Worm (Caenorhabditis elegans) whole organism, L2 larva: Measurements from ENCODE around the gene emc-3.
A peak's percentile ranks its signal among the peaks of the same experiment; 100 is the strongest.

Experiments used
- C34F6.9 ChIP-seq: fragments of 150-350 bp; optimal IDR thresholded peaks from 2 replicates; lab custom pipeline; 2014; ENCODE audit warnings: missing biosample characterization, missing genetic modification characterization
- F13H6.1 ChIP-seq: sonication (generic microtip); optimal IDR thresholded peaks from 2 replicates; lab custom pipeline; 2016; ENCODE audit warnings: missing genetic modification characterization, missing compliant biosample characterization
- ama-1 ChIP-seq: fragments of 150-350 bp; optimal IDR thresholded peaks from 2 replicates; lab custom pipeline; 2018; ENCODE audit warnings: inconsistent platforms
- ceh-16 ChIP-seq: fragments of 150-350 bp; optimal IDR thresholded peaks from 2 replicates; lab custom pipeline; 2014; ENCODE audit warnings: missing biosample characterization, missing genetic modification characterization
- ceh-82 ChIP-seq: fragments of 150-350 bp; optimal IDR thresholded peaks from 2 replicates; lab custom pipeline; 2014; ENCODE audit warnings: missing biosample characterization, missing genetic modification characterization
- dmd-4 ChIP-seq: sonication (generic microtip); optimal IDR thresholded peaks from 2 replicates; lab custom pipeline; 2017; ENCODE audit warnings: missing biosample characterization, missing genetic modification characterization
- elt-1 ChIP-seq: fragments of 150-350 bp; optimal IDR thresholded peaks from 2 replicates; lab custom pipeline; 2014; ENCODE audit warnings: missing biosample characterization, missing genetic modification characterization
- fos-1 ChIP-seq: fragments of 150-350 bp; optimal IDR thresholded peaks from 2 replicates; lab custom pipeline; 2014; ENCODE audit warnings: missing biosample characterization, missing genetic modification characterization
- gmeb-1 ChIP-seq: fragments of 150-350 bp; optimal IDR thresholded peaks from 2 replicates; lab custom pipeline; 2014; ENCODE audit warnings: missing biosample characterization, missing genetic modification characterization
- lin-11 ChIP-seq: fragments of 150-350 bp; sonication (generic microtip); optimal IDR thresholded peaks from 2 replicates; lab custom pipeline; 2014; ENCODE audit warnings: missing biosample characterization, missing genetic modification characterization, inconsistent platforms, mixed read lengths
- lsy-2 ChIP-seq, 2 experiments: fragments of 150-350 bp in 1 of 2; sonication (generic microtip) in 1 of 2; optimal IDR thresholded peaks; 2 replicates each; lab custom pipeline; 2014 to 2017; ENCODE audit warnings: missing biosample characterization in 2 of 2, missing genetic modification characterization in 2 of 2
- mab-5 ChIP-seq: fragments of 150-350 bp; optimal IDR thresholded peaks from 2 replicates; lab custom pipeline; 2014; ENCODE audit warnings: missing biosample characterization, missing genetic modification characterization
- mbf-1 ChIP-seq: sonication (generic microtip); optimal IDR thresholded peaks from 2 replicates; lab custom pipeline; 2017; ENCODE audit warnings: missing biosample characterization, missing genetic modification characterization
- mdl-1 ChIP-seq, 2 experiments: fragments of 150-350 bp in 1 of 2; sonication (generic microtip) in 1 of 2; optimal IDR thresholded peaks; 2 replicates each; lab custom pipeline; 2017; ENCODE audit warnings: missing biosample characterization in 2 of 2, missing genetic modification characterization in 2 of 2
- nhr-11 ChIP-seq: fragments of 150-350 bp; optimal IDR thresholded peaks from 2 replicates; lab custom pipeline; 2014; ENCODE audit warnings: missing biosample characterization, missing genetic modification characterization
- nhr-129 ChIP-seq: fragments of 150-350 bp; optimal IDR thresholded peaks from 2 replicates; lab custom pipeline; 2014; ENCODE audit warnings: missing biosample characterization, missing genetic modification characterization
- nhr-21 ChIP-seq: fragments of 150-350 bp; optimal IDR thresholded peaks from 2 replicates; lab custom pipeline; 2014; ENCODE audit warnings: missing biosample characterization, missing genetic modification characterization
- nhr-23 ChIP-seq: fragments of 150-350 bp; optimal IDR thresholded peaks from 2 replicates; lab custom pipeline; 2014; ENCODE audit warnings: missing biosample characterization, missing genetic modification reagents, missing genetic modification characterization
- nhr-6 ChIP-seq: fragments of 150-350 bp; optimal IDR thresholded peaks from 2 replicates; lab custom pipeline; 2014; ENCODE audit warnings: missing biosample characterization, missing genetic modification characterization
- sem-4 ChIP-seq: fragments of 150-350 bp; optimal IDR thresholded peaks from 2 replicates; lab custom pipeline; 2014; ENCODE audit warnings: missing biosample characterization, missing genetic modification reagents, missing genetic modification characterization
- skn-1 ChIP-seq: sonication (generic microtip); optimal IDR thresholded peaks from 2 replicates; lab custom pipeline; 2017; ENCODE audit warnings: missing biosample characterization, missing genetic modification characterization
- sma-3 ChIP-seq: sonication (generic microtip); optimal IDR thresholded peaks from 2 replicates; lab custom pipeline; 2016; ENCODE audit warnings: missing genetic modification reagents, missing genetic modification characterization, missing compliant biosample characterization
- sma-9 ChIP-seq, 2 experiments: fragments of 150-350 bp in 1 of 2; sonication (generic microtip) in 1 of 2; optimal IDR thresholded peaks; 2 replicates each; lab custom pipeline; 2014 to 2016; ENCODE audit warnings: missing genetic modification characterization in 2 of 2, mild to moderate bottlenecking in 1 of 2, missing biosample characterization in 1 of 2, missing compliant biosample characterization in 1 of 2, missing genetic modification reagents in 1 of 2, moderate library complexity in 1 of 2
- snpc-4 ChIP-seq: fragments of 150-350 bp; optimal IDR thresholded peaks from 2 replicates; lab custom pipeline; 2014; ENCODE audit warnings: missing biosample characterization, missing genetic modification characterization
- unc-39 ChIP-seq: fragments of 150-350 bp; optimal IDR thresholded peaks from 2 replicates; lab custom pipeline; 2014; ENCODE audit warnings: missing biosample characterization, missing genetic modification characterization
- unc-62 ChIP-seq: fragments of 150-350 bp; optimal IDR thresholded peaks from 2 replicates; lab custom pipeline; 2014; ENCODE audit warnings: missing biosample characterization, missing genetic modification reagents, missing genetic modification characterization
- ztf-1 ChIP-seq: fragments of 200-800 bp; sonication (Bioruptor generic); conservative IDR thresholded peaks from 2 replicates; pipeline ENCODE4 v1.3.6; 2022; ENCODE audit warnings: missing genetic modification characterization, missing compliant biosample characterization
- ztf-11 ChIP-seq: sonication (generic microtip); optimal IDR thresholded peaks from 2 replicates; lab custom pipeline; 2017; ENCODE audit warnings: missing biosample characterization, missing genetic modification characterization
- ztf-4 ChIP-seq: fragments of 150-350 bp; optimal IDR thresholded peaks from 2 replicates; lab custom pipeline; 2014; ENCODE audit warnings: missing biosample characterization, missing genetic modification characterization

emc-3 gene

ce11 chrIV:13342555-13342954 is 39.2 kb downstream of the emc-3 start, which contains the start of gene W02A2.5:
W02A2.5 (plus strand) TSS chrIV:13342855.
- no peak for TF ChIP-seq snpc-4 (tag; lab: Kevin White, UChicago)
- no peak for TF ChIP-seq dmd-4 (tag; lab: Kevin White, UChicago)
- TF ChIP-seq ztf-4: no peak
- no peak for TF ChIP-seq ceh-82 (tag; lab: Kevin White, UChicago)
- no peak for TF ChIP-seq ztf-1 (GFP tag; lab: Robert Waterston, UW)
- no peak for TF ChIP-seq nhr-129
- TF ChIP-seq elt-1 (tag; lab: Kevin White, UChicago): no peak
- TF ChIP-seq nhr-11: no peak
- TF ChIP-seq unc-62 (GFP tag; lab: Kevin White, UChicago): no peak
- TF ChIP-seq ceh-16: no peak
- no peak for TF ChIP-seq nhr-21 (tag; lab: Kevin White, UChicago)
- TF ChIP-seq ztf-11 (tag; lab: Kevin White, UChicago): no peak
- TF ChIP-seq nhr-6 (tag; lab: Kevin White, UChicago): no peak
- no peak for TF ChIP-seq C34F6.9
- TF ChIP-seq fos-1 (tag; lab: Kevin White, UChicago): no peak
- no peak for TF ChIP-seq skn-1

- TF ChIP-seq sma-9 (GFP tag; optimal IDR thresholded peaks at IDR 0.05; lab: Kevin White, UChicago) (peak; percentile 34), sma-9 (tag; optimal IDR thresholded peaks at IDR 0.05; lab: Kevin White, UChicago) (no peak), unc-62 (GFP tag; lab: Kevin White, UChicago) (no peak), nhr-21 (tag; lab: Kevin White, UChicago) (no peak), sma-3 (GFP tag; lab: Kevin White, UChicago) (no peak), nhr-129 (peak; percentile 53), fos-1 (tag; lab: Kevin White, UChicago) (peak; percentile 27), F13H6.1 (peak; percentile 23)
These were observed 47.4 kb downstream of the emc-3 start for ce11 chrIV:13334287-13334686.

- TF ChIP-seq nhr-23 (tag; lab: Kevin White, UChicago) (no peak), ama-1 (no peak), unc-39 (tag; lab: Kevin White, UChicago) (no peak), nhr-11 (no peak), sem-4 (tag; lab: Kevin White, UChicago) (no peak)
These were observed 50.4 kb downstream of the emc-3 start, which contains the start of gene pqn-74 for ce11 chrIV:13331285-13331684. pqn-74 (minus strand) TSS chrIV:13331406.

ce11 chrIV:13330547-13330946 is 51.2 kb downstream of the emc-3 start:
- TF ChIP-seq lsy-2 (tag; optimal IDR thresholded peaks at IDR 0.05; lab: Kevin White, UChicago) (no peak), unc-39 (tag; lab: Kevin White, UChicago) (no peak), gmeb-1 (tag; lab: Kevin White, UChicago) (no peak), ceh-16 (no peak), C34F6.9 (no peak), ama-1 (no peak), ztf-1 (GFP tag; lab: Robert Waterston, UW) (no peak), ztf-11 (tag; lab: Kevin White, UChicago) (no peak), snpc-4 (tag; lab: Kevin White, UChicago) (no peak), nhr-11 (no peak), mbf-1 (no peak), fos-1 (tag; lab: Kevin White, UChicago) (no peak), mdl-1 (tag; optimal IDR thresholded peaks at IDR 0.05; lab: Kevin White, UChicago) (no peak), mab-5 (tag; lab: Kevin White, UChicago) (no peak), lin-11 (tag; lab: Kevin White, UChicago) (no peak)
